Worm (Caenorhabditis elegans) whole organism, L1 larva: ENCODE data around the gene oac-4.

ENCODE experiments used
- aha-1 ChIP-seq: fragments of 150-350 bp; optimal IDR thresholded peaks from 2 replicates; lab custom pipeline; 2014; ENCODE audit warnings: missing biosample characterization, missing genetic modification characterization
- ceh-63 ChIP-seq: fragments of 200-800 bp; sonication (Bioruptor generic); optimal IDR thresholded peaks from 2 replicates; lab custom pipeline; 2018; ENCODE audit warnings: mild to moderate bottlenecking, missing genetic modification characterization, missing compliant biosample characterization
- ceh-8 ChIP-seq: fragments of 200-800 bp; sonication (Bioruptor generic); optimal IDR thresholded peaks from 2 replicates; lab custom pipeline; 2018; ENCODE audit warnings: mild to moderate bottlenecking, missing genetic modification characterization, moderate library complexity, missing compliant biosample characterization
- ceh-82 ChIP-seq, 3 experiments: fragments of 150-350 bp in 1 of 3; sonication (generic microtip) in 2 of 3; optimal IDR thresholded peaks; 2 replicates each; lab custom pipeline; 2014 to 2017; ENCODE audit warnings: missing biosample characterization in 3 of 3, missing genetic modification characterization in 3 of 3
- ceh-88 ChIP-seq: fragments of 200-800 bp; sonication (Bioruptor generic); IDR thresholded peaks from 2 replicates; pipeline ENCODE4 v1.3.6; 2022; ENCODE audit warnings: missing genetic modification characterization, missing compliant biosample characterization
- ceh-90 ChIP-seq: sonication (generic microtip); optimal IDR thresholded peaks from 2 replicates; lab custom pipeline; 2016; ENCODE audit warnings: missing genetic modification characterization, missing compliant biosample characterization
- dpl-1 ChIP-seq, 3 experiments: fragments of 150-350 bp in 2 of 3; sonication (generic microtip) in 1 of 3; optimal IDR thresholded peaks; 2 replicates each; lab custom pipeline; 2014 to 2017; ENCODE audit warnings: missing biosample characterization in 3 of 3, missing genetic modification characterization in 3 of 3, missing genetic modification reagents in 3 of 3
- efl-1 ChIP-seq, 4 experiments: fragments of 150-350 bp; optimal IDR thresholded peaks in 3 of 4; peaks in 1 of 4; 1 replicate in 1 of 4; 2 replicates in 3 of 4; lab custom pipeline; 2014; ENCODE audit warnings: missing biosample characterization in 2 of 4, missing genetic modification characterization in 2 of 4, missing genetic modification reagents in 2 of 4
- efl-3 ChIP-seq: fragments of 200-800 bp; sonication (Bioruptor generic); optimal IDR thresholded peaks from 2 replicates; lab custom pipeline; 2018; ENCODE audit warnings: mild to moderate bottlenecking, missing genetic modification characterization, missing compliant biosample characterization
- elt-2 ChIP-seq: sonication (generic microtip); optimal IDR thresholded peaks from 2 replicates; lab custom pipeline; 2016; ENCODE audit warnings: missing genetic modification characterization, mild to moderate bottlenecking, inconsistent platforms, missing compliant biosample characterization, missing genetic modification reagents
- ets-5 ChIP-seq: fragments of 200-800 bp; sonication (Bioruptor generic); IDR thresholded peaks from 2 replicates; pipeline ENCODE4 v1.3.6; 2022; ENCODE audit warnings: missing genetic modification characterization, missing compliant biosample characterization
- fkh-10 ChIP-seq: sonication (generic microtip); optimal IDR thresholded peaks from 2 replicates; lab custom pipeline; 2017; ENCODE audit warnings: missing biosample characterization, missing genetic modification reagents, missing genetic modification characterization
- fkh-8 ChIP-seq: sonication (generic microtip); optimal IDR thresholded peaks from 2 replicates; lab custom pipeline; 2016; ENCODE audit warnings: mild to moderate bottlenecking, missing genetic modification characterization, missing compliant biosample characterization
- fos-1 ChIP-seq: fragments of 150-350 bp; optimal IDR thresholded peaks from 2 replicates; lab custom pipeline; 2014; ENCODE audit warnings: missing biosample characterization, missing genetic modification characterization
- grh-1 ChIP-seq: fragments of 200-800 bp; sonication (Bioruptor generic); IDR thresholded peaks from 2 replicates; pipeline ENCODE4 v1.3.6; 2022; ENCODE audit warnings: missing genetic modification reagents, missing genetic modification characterization, missing compliant biosample characterization
- hlh-4 ChIP-seq: sonication (generic microtip); optimal IDR thresholded peaks from 2 replicates; lab custom pipeline; 2016; ENCODE audit warnings: mild to moderate bottlenecking, missing genetic modification characterization, missing compliant biosample characterization
- hpl-2 ChIP-seq: fragments of 150-350 bp; optimal IDR thresholded peaks from 2 replicates; lab custom pipeline; 2014; ENCODE audit warnings: missing biosample characterization, missing genetic modification reagents, missing genetic modification characterization
- irx-1 ChIP-seq: sonication (generic microtip); optimal IDR thresholded peaks from 2 replicates; lab custom pipeline; 2016; ENCODE audit warnings: missing genetic modification characterization, missing compliant biosample characterization
- jun-1 ChIP-seq: fragments of 150-350 bp; optimal IDR thresholded peaks from 2 replicates; lab custom pipeline; 2014; ENCODE audit warnings: missing biosample characterization, missing genetic modification reagents, missing genetic modification characterization
- lin-15B ChIP-seq: fragments of 150-350 bp; sonication (generic microtip); optimal IDR thresholded peaks from 3 replicates; lab custom pipeline; 2014; ENCODE audit warnings: missing biosample characterization, missing genetic modification characterization
- lsy-2 ChIP-seq, 2 experiments: fragments of 150-350 bp; optimal IDR thresholded peaks; 2 replicates each; lab custom pipeline; 2014; ENCODE audit warnings: missing biosample characterization in 2 of 2, missing genetic modification characterization in 2 of 2
- mab-9 ChIP-seq: fragments of 200-800 bp; sonication (Bioruptor generic); IDR thresholded peaks from 2 replicates; pipeline ENCODE4 v1.3.6; 2022; ENCODE audit warnings: missing genetic modification reagents, missing genetic modification characterization, missing compliant biosample characterization
- nhr-19 ChIP-seq: fragments of 200-800 bp; sonication (Bioruptor generic); conservative IDR thresholded peaks from 2 replicates; pipeline ENCODE4 v1.3.6; 2022; ENCODE audit warnings: missing genetic modification characterization, missing compliant biosample characterization
- nhr-20 ChIP-seq: sonication (generic microtip); optimal IDR thresholded peaks from 2 replicates; lab custom pipeline; 2016; ENCODE audit warnings: mild to moderate bottlenecking, missing genetic modification characterization, missing compliant biosample characterization
- nhr-85 ChIP-seq: sonication (generic microtip); peaks from one replicate; lab custom pipeline; 2016; ENCODE audit warnings: missing genetic modification characterization, inconsistent platforms, missing compliant biosample characterization
- nhr-90 ChIP-seq: sonication (generic microtip); optimal IDR thresholded peaks from 2 replicates; lab custom pipeline; 2016; ENCODE audit warnings: mild to moderate bottlenecking, missing genetic modification characterization, missing compliant biosample characterization; ENCODE audit not compliant: poor library complexity
- pax-3 ChIP-seq: fragments of 200-800 bp; sonication (Bioruptor generic); optimal IDR thresholded peaks from 2 replicates; lab custom pipeline; 2018; ENCODE audit warnings: mild to moderate bottlenecking, missing genetic modification characterization, moderate library complexity, missing compliant biosample characterization
- pqm-1 ChIP-seq: sonication (generic microtip); optimal IDR thresholded peaks from 3 replicates; lab custom pipeline; 2017; ENCODE audit warnings: missing biosample characterization, missing genetic modification characterization
- rnt-1 ChIP-seq: sonication (generic microtip); optimal IDR thresholded peaks from 2 replicates; lab custom pipeline; 2016; ENCODE audit warnings: mild to moderate bottlenecking, missing genetic modification characterization, moderate library complexity, missing compliant biosample characterization
- sox-4 ChIP-seq: sonication (generic microtip); optimal IDR thresholded peaks from 2 replicates; lab custom pipeline; 2016; ENCODE audit warnings: missing genetic modification characterization, missing compliant biosample characterization
- sup-37 ChIP-seq: fragments of 200-800 bp; sonication (Bioruptor generic); optimal IDR thresholded peaks from 2 replicates; lab custom pipeline; 2018; ENCODE audit warnings: mild to moderate bottlenecking, missing genetic modification characterization, missing compliant biosample characterization
- swsn-7 ChIP-seq: sonication (generic microtip); optimal IDR thresholded peaks from 2 replicates; lab custom pipeline; 2016; ENCODE audit warnings: missing genetic modification characterization, missing compliant biosample characterization
- tlp-1 ChIP-seq: fragments of 150-350 bp; optimal IDR thresholded peaks from 2 replicates; lab custom pipeline; 2014; ENCODE audit warnings: missing biosample characterization, missing genetic modification characterization
- unc-130 ChIP-seq: fragments of 150-350 bp; optimal IDR thresholded peaks from 2 replicates; lab custom pipeline; 2017; ENCODE audit warnings: missing biosample characterization, missing genetic modification characterization, inconsistent platforms
- unc-30 ChIP-seq: sonication (generic microtip); optimal IDR thresholded peaks from 2 replicates; lab custom pipeline; 2017; ENCODE audit warnings: missing biosample characterization, missing genetic modification characterization
- unc-86 ChIP-seq: sonication (generic microtip); optimal IDR thresholded peaks from 2 replicates; lab custom pipeline; 2016; ENCODE audit warnings: missing genetic modification characterization, missing compliant biosample characterization
- unc-98 ChIP-seq: fragments of 200-800 bp; sonication (Bioruptor generic); IDR thresholded peaks from 2 replicates; pipeline ENCODE4 v1.3.6; 2022; ENCODE audit warnings: missing genetic modification characterization, missing compliant biosample characterization
- xbp-1 ChIP-seq: sonication (generic microtip); optimal IDR thresholded peaks from 2 replicates; lab custom pipeline; 2016; ENCODE audit warnings: missing genetic modification characterization, missing compliant biosample characterization
- zag-1 ChIP-seq: fragments of 150-350 bp; optimal IDR thresholded peaks from 2 replicates; lab custom pipeline; 2014; ENCODE audit warnings: missing biosample characterization, missing genetic modification characterization
- ztf-11 ChIP-seq, 2 experiments: sonication (generic microtip); optimal IDR thresholded peaks; 2 replicates each; lab custom pipeline; 2016 to 2017; ENCODE audit warnings: missing genetic modification characterization in 2 of 2, missing biosample characterization in 1 of 2, missing compliant biosample characterization in 1 of 2
- ztf-4 ChIP-seq: fragments of 150-350 bp; optimal IDR thresholded peaks from 2 replicates; lab custom pipeline; 2014; ENCODE audit warnings: missing biosample characterization, missing genetic modification characterization

Gene oac-4

DNA sequence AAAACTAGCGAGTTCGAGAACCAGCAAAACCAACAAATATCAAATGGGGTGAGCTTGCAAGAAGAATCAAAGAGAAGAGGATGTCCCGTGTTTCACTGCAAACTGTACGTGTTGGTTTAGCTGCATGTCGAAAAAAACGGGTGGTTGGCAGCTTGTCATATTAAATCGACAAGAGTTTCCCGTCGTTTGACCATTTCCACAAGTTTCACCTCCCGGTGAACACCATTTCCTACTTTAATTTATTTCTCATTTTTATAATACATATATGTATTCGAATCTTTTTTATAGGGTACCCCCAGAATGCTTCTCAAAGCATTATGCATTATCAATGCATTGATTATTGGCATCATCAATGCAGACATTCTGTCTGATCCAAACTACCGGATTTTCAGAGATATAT, 40.5 kb downstream of the oac-4 start, which contains the start of gene Y8A9A.2:
Y8A9A.2 (plus strand) TSS at position 301 of the 400 bp plus-strand sequence.
- no peak for TF ChIP-seq efl-1 (optimal IDR thresholded peaks at IDR 0.05; lab: Kevin White, UChicago)
- peak in 1 of 2 experiments; percentile 25 for TF ChIP-seq efl-1 (GFP tag; optimal IDR thresholded peaks at IDR 0.05 in 1 of 2; lab: Kevin White, UChicago)
- TF ChIP-seq hpl-2 (GFP tag; lab: Kevin White, UChicago) = no peak

DNA sequence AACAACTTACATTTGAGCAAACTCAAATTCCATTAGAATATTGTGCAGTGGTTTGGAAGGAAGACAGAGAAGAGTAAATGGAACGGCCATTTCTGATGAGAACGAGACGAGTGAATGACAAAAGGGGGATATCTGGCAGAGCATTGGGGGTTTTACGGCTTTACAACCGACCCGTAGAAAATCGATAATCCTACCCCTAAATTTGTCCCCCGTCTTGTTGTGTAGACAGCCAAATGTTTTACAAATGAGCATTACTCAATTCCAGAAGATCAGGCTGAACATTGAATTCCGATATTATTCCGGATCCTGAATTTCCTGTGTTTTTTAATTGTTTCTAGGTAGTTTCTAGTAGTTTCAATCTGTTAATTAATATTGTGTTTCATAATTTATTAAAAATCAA, 42.5 kb downstream of the oac-4 start, which contains the start of gene fbxb-99:
fbxb-99 (minus strand) TSS at position 101 of the 400 bp plus-strand sequence.
- TF ChIP-seq unc-30 (tag; lab: Kevin White, UChicago) = no peak
- TF ChIP-seq fos-1 = no peak
- no peak for TF ChIP-seq ceh-88 (GFP tag; lab: Robert Waterston, UW)
- TF ChIP-seq unc-86 (tag; lab: Kevin White, UChicago) = no peak
- no peak for TF ChIP-seq efl-3
- no peak for TF ChIP-seq ceh-63
- TF ChIP-seq mab-9 (GFP tag; lab: Robert Waterston, UW) = no peak
- no peak for TF ChIP-seq elt-2 (tag; lab: Kevin White, UChicago)
- TF ChIP-seq ztf-4 (tag; lab: Kevin White, UChicago) = no peak
- TF ChIP-seq aha-1 = no peak
- no peak for TF ChIP-seq swsn-7 (tag; lab: Kevin White, UChicago)
- no peak for TF ChIP-seq ceh-82 (tag; optimal IDR thresholded peaks at IDR 0.05; lab: Kevin White, UChicago)
- TF ChIP-seq zag-1 (tag; lab: Kevin White, UChicago) = no peak
- no peak for TF ChIP-seq sox-4 (tag; lab: Kevin White, UChicago)
- no peak for TF ChIP-seq nhr-85 (tag; lab: Kevin White, UChicago)
- TF ChIP-seq grh-1 (GFP tag; lab: Robert Waterston, UW) = no peak
- no peak for TF ChIP-seq hlh-4 (tag; lab: Kevin White, UChicago)
- no peak for TF ChIP-seq dpl-1 (GFP tag; optimal IDR thresholded peaks at IDR 0.05; lab: Kevin White, UChicago)

DNA sequence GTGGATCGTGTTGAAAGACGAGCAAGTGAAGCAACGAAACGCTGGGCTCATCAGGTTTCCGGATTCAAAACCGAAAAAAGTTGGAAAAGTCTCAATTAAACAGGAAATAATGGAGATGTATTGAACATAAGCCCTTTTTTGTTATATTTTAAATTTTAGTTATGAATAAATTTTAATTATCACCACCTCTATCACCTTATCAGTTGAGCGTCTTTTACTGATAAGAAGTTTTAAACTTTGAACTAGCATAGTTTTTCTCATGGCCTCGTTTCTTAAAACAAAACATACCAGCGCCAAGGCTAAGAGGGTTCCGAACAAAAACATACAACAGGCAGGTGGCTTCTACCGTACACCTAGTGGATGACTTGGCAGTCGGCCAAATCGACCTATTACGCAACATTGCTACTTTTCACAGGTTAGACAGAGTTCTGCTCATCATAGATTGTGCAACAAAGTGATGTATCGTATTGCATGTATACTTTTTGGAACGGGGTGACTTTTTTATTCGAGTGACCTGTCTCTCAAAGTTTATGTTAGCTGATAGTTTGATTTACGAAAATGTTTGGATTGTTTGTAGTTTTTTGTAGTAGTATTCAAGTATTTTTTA, 47.4 kb downstream of the oac-4 start:
- TF ChIP-seq jun-1 (no peak), nhr-90 (tag; lab: Kevin White, UChicago) (no peak), xbp-1 (tag; lab: Kevin White, UChicago) (no peak), elt-2 (tag; lab: Kevin White, UChicago) (peak; percentile 77), lin-15B (tag; lab: Kevin White, UChicago) (no peak), ceh-63 (no peak), ceh-8 (GFP tag; lab: Kevin White, UChicago) (no peak), unc-98 (GFP tag; lab: Robert Waterston, UW) (no peak), rnt-1 (tag; lab: Kevin White, UChicago) (no peak), efl-1 (optimal IDR thresholded peaks at IDR 0.05; lab: Kevin White, UChicago) (no peak), efl-1 (GFP tag; optimal IDR thresholded peaks at IDR 0.05 in 1 of 2; lab: Kevin White, UChicago) (peak in 1 of 2 experiments; percentile 78), unc-130 (tag; lab: Kevin White, UChicago) (no peak), unc-86 (tag; lab: Kevin White, UChicago) (no peak), irx-1 (tag; lab: Kevin White, UChicago) (no peak)

DNA sequence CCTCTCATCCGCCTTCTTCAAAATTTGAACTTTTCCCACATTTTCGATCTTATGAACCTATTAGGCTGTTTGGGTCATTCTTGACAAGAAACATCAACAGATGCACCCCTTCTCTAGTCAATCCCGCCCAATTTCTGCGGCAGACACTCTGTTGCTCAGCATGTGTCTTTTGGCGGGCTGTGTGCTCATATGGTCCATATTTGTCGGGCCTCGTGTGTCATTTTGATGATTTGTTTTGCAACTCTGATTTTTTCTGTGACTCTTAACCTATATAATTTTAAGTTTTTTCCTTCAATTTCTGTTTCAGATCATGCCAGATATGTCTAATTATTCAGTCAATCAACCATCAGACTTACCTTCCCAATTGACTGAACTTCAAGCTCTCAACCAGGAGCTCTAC, 48.7 kb downstream of the oac-4 start, which contains the start of gene T24E12.13:
T24E12.13 (plus strand) TSS at position 301 of the 400 bp plus-strand sequence.
- TF ChIP-seq sup-37 (GFP tag; lab: Kevin White, UChicago) = no peak
- TF ChIP-seq ztf-11 (tag; optimal IDR thresholded peaks at IDR 0.05; lab: Kevin White, UChicago) = no peak
- TF ChIP-seq tlp-1 = no peak
- TF ChIP-seq fkh-10 (GFP tag; lab: Kevin White, UChicago) = no peak

DNA sequence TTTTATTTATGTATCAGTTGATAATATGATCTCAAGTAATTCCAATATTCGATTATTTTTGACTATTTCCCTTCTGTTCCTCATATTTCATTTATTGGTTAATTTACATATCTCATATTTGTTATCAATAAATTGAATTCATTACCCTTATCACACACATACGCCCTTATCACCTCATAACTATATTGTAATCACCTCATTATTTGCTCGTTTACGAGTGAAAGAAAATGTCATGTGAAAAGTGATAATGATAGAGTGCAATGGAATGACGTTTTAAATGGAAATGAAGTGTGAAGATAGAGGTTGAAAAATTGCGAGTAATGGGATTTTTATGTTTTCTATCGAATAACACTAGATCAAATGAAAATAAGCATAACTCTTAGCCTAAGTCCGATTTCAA, 49.3 kb downstream of the oac-4 start:
- TF ChIP-seq jun-1 (peak; percentile 88), elt-2 (tag; lab: Kevin White, UChicago) (peak; percentile 100), lsy-2 (tag; optimal IDR thresholded peaks at IDR 0.05; lab: Kevin White, UChicago) (peak in 1 of 2 experiments; percentile 58), ceh-8 (GFP tag; lab: Kevin White, UChicago) (peak; percentile 87), ztf-4 (tag; lab: Kevin White, UChicago) (no peak), nhr-19 (GFP tag; lab: Robert Waterston, UW) (0 out of 2 replicates have a peak, but pooled peaks have one; percentile 6), ceh-63 (no peak), zag-1 (tag; lab: Kevin White, UChicago) (no peak), efl-1 (optimal IDR thresholded peaks at IDR 0.05; lab: Kevin White, UChicago) (no peak), efl-1 (GFP tag; optimal IDR thresholded peaks at IDR 0.05 in 1 of 2; lab: Kevin White, UChicago) (peak in 1 of 2 experiments; percentile 84), pax-3 (tag; lab: Kevin White, UChicago) (peak; percentile 79), pqm-1 (tag; lab: Kevin White, UChicago) (peak; percentile 99), nhr-90 (tag; lab: Kevin White, UChicago) (peak; percentile 47), unc-130 (tag; lab: Kevin White, UChicago) (no peak), fos-1 (peak; percentile 4), tlp-1 (peak; percentile 91), fkh-8 (tag; lab: Kevin White, UChicago) (peak; percentile 9), nhr-20 (peak; percentile 51), fkh-10 (GFP tag; lab: Kevin White, UChicago) (no peak), ceh-90 (tag; lab: Kevin White, UChicago) (no peak), ets-5 (GFP tag; lab: Robert Waterston, UW) (no peak)
